Worm (Caenorhabditis elegans) whole organism, L1 larva: ENCODE results near the gene C48B4.9.
A peak's percentile ranks its signal among the peaks of the same experiment; 100 is the strongest.

Source experiments
- C04F5.9 ChIP-seq: sonication (generic microtip); optimal IDR thresholded peaks from 2 replicates; lab custom pipeline; 2016; ENCODE audit warnings: missing genetic modification characterization, missing compliant biosample characterization
- F16B12.6 ChIP-seq: fragments of 150-350 bp; optimal IDR thresholded peaks from 2 replicates; lab custom pipeline; 2014; ENCODE audit warnings: missing biosample characterization, missing genetic modification characterization
- aly-2 ChIP-seq: fragments of 150-350 bp; optimal IDR thresholded peaks from 2 replicates; lab custom pipeline; 2014; ENCODE audit warnings: missing biosample characterization, missing genetic modification characterization
- ama-1 ChIP-seq: fragments of 150-350 bp; optimal IDR thresholded peaks from 2 replicates; lab custom pipeline; 2014
- blmp-1 ChIP-seq: fragments of 150-350 bp; optimal IDR thresholded peaks from 2 replicates; lab custom pipeline; 2014; ENCODE audit warnings: missing biosample characterization, missing genetic modification characterization
- ceh-8 ChIP-seq: fragments of 200-800 bp; sonication (Bioruptor generic); optimal IDR thresholded peaks from 2 replicates; lab custom pipeline; 2018; ENCODE audit warnings: mild to moderate bottlenecking, missing genetic modification characterization, moderate library complexity, missing compliant biosample characterization
- ceh-82 ChIP-seq, 3 experiments: fragments of 150-350 bp in 1 of 3; sonication (generic microtip) in 2 of 3; optimal IDR thresholded peaks; 2 replicates each; lab custom pipeline; 2014 to 2017; ENCODE audit warnings: missing biosample characterization in 3 of 3, missing genetic modification characterization in 3 of 3
- ceh-88 ChIP-seq: fragments of 200-800 bp; sonication (Bioruptor generic); IDR thresholded peaks from 2 replicates; pipeline ENCODE4 v1.3.6; 2022; ENCODE audit warnings: missing genetic modification characterization, missing compliant biosample characterization
- dpl-1 ChIP-seq, 3 experiments: fragments of 150-350 bp in 2 of 3; sonication (generic microtip) in 1 of 3; optimal IDR thresholded peaks; 2 replicates each; lab custom pipeline; 2014 to 2017; ENCODE audit warnings: missing biosample characterization in 3 of 3, missing genetic modification characterization in 3 of 3, missing genetic modification reagents in 3 of 3
- egl-13 ChIP-seq: sonication (generic microtip); optimal IDR thresholded peaks from 2 replicates; lab custom pipeline; 2016; ENCODE audit warnings: missing genotype, missing genetic modification reagents, missing genetic modification characterization, missing compliant biosample characterization
- egl-27 ChIP-seq, 2 experiments: fragments of 150-350 bp in 1 of 2; sonication (generic microtip); optimal IDR thresholded peaks; 3 replicates each; lab custom pipeline; 2017 to 2018; ENCODE audit warnings: missing biosample characterization in 2 of 2, missing genetic modification characterization in 2 of 2, missing genetic modification reagents in 2 of 2
- elt-2 ChIP-seq: sonication (generic microtip); optimal IDR thresholded peaks from 2 replicates; lab custom pipeline; 2016; ENCODE audit warnings: missing genetic modification characterization, mild to moderate bottlenecking, inconsistent platforms, missing compliant biosample characterization, missing genetic modification reagents
- elt-3 ChIP-seq, 6 experiments: fragments of 150-350 bp in 1 of 6; sonication (generic microtip); optimal IDR thresholded peaks; 2 replicates each; lab custom pipeline; 2017 to 2018; ENCODE audit warnings: missing biosample characterization in 6 of 6, missing genetic modification characterization in 6 of 6, inconsistent platforms in 1 of 6
- ets-5 ChIP-seq: fragments of 200-800 bp; sonication (Bioruptor generic); IDR thresholded peaks from 2 replicates; pipeline ENCODE4 v1.3.6; 2022; ENCODE audit warnings: missing genetic modification characterization, missing compliant biosample characterization
- hlh-17 ChIP-seq: fragments of 200-800 bp; sonication (Bioruptor generic); optimal IDR thresholded peaks from 2 replicates; lab custom pipeline; 2018; ENCODE audit warnings: missing genetic modification characterization, mild to moderate bottlenecking, missing compliant biosample characterization, moderate library complexity, borderline replicate concordance
- isw-1 ChIP-seq: fragments of 200-800 bp; sonication (Bioruptor generic); IDR thresholded peaks from 2 replicates; pipeline ENCODE4 v1.3.6; 2022; ENCODE audit warnings: missing genetic modification characterization, missing compliant biosample characterization
- jun-1 ChIP-seq: fragments of 150-350 bp; optimal IDR thresholded peaks from 2 replicates; lab custom pipeline; 2014; ENCODE audit warnings: missing biosample characterization, missing genetic modification reagents, missing genetic modification characterization
- lin-13 ChIP-seq: fragments of 150-350 bp; optimal IDR thresholded peaks from 2 replicates; lab custom pipeline; 2014; ENCODE audit warnings: missing biosample characterization, missing genetic modification reagents, missing genetic modification characterization
- lin-14 ChIP-seq: fragments of 200-800 bp; sonication (Bioruptor generic); optimal IDR thresholded peaks from 2 replicates; lab custom pipeline; 2018; ENCODE audit warnings: mild to moderate bottlenecking, missing genetic modification characterization, moderate library complexity, missing compliant biosample characterization
- lin-35 ChIP-seq, 2 experiments: fragments of 150-350 bp; optimal IDR thresholded peaks; 2 replicates each; lab custom pipeline; 2014; ENCODE audit warnings: missing biosample characterization in 2 of 2, missing genetic modification characterization in 2 of 2, missing genetic modification reagents in 2 of 2
- lsy-2 ChIP-seq, 2 experiments: fragments of 150-350 bp; optimal IDR thresholded peaks; 2 replicates each; lab custom pipeline; 2014; ENCODE audit warnings: missing biosample characterization in 2 of 2, missing genetic modification characterization in 2 of 2
- mdl-1 ChIP-seq, 2 experiments: fragments of 150-350 bp; optimal IDR thresholded peaks; 2 replicates each; lab custom pipeline; 2014 to 2017; ENCODE audit warnings: missing biosample characterization in 2 of 2, missing genetic modification characterization in 2 of 2, inconsistent platforms in 1 of 2
- mef-2 ChIP-seq: fragments of 150-350 bp; optimal IDR thresholded peaks from 2 replicates; lab custom pipeline; 2014; ENCODE audit warnings: missing biosample characterization, missing genetic modification characterization
- nhr-11 ChIP-seq: fragments of 150-350 bp; optimal IDR thresholded peaks from 2 replicates; lab custom pipeline; 2014; ENCODE audit warnings: missing biosample characterization, missing genetic modification characterization
- nhr-20 ChIP-seq: sonication (generic microtip); optimal IDR thresholded peaks from 2 replicates; lab custom pipeline; 2016; ENCODE audit warnings: mild to moderate bottlenecking, missing genetic modification characterization, missing compliant biosample characterization
- nhr-28 ChIP-seq: fragments of 150-350 bp; optimal IDR thresholded peaks from 2 replicates; lab custom pipeline; 2014; ENCODE audit warnings: missing biosample characterization, missing genetic modification characterization
- nhr-47 ChIP-seq: sonication (generic microtip); optimal IDR thresholded peaks from 2 replicates; lab custom pipeline; 2016; ENCODE audit warnings: mild to moderate bottlenecking, missing genetic modification characterization, moderate library complexity, missing compliant biosample characterization
- nhr-71 ChIP-seq: sonication (generic microtip); optimal IDR thresholded peaks from 2 replicates; lab custom pipeline; 2016; ENCODE audit warnings: mild to moderate bottlenecking, missing genetic modification characterization, moderate library complexity, missing compliant biosample characterization
- nhr-76 ChIP-seq: sonication (generic microtip); optimal IDR thresholded peaks from 2 replicates; lab custom pipeline; 2017; ENCODE audit warnings: missing biosample characterization, missing genetic modification characterization
- nhr-77 ChIP-seq: fragments of 150-350 bp; optimal IDR thresholded peaks from 2 replicates; lab custom pipeline; 2014; ENCODE audit warnings: missing biosample characterization, missing genetic modification characterization
- nhr-84 ChIP-seq: sonication (generic microtip); optimal IDR thresholded peaks from 2 replicates; lab custom pipeline; 2017; ENCODE audit warnings: missing biosample characterization, missing genetic modification characterization
- nhr-90 ChIP-seq: sonication (generic microtip); optimal IDR thresholded peaks from 2 replicates; lab custom pipeline; 2016; ENCODE audit warnings: mild to moderate bottlenecking, missing genetic modification characterization, missing compliant biosample characterization; ENCODE audit not compliant: poor library complexity
- pqm-1 ChIP-seq: sonication (generic microtip); optimal IDR thresholded peaks from 3 replicates; lab custom pipeline; 2017; ENCODE audit warnings: missing biosample characterization, missing genetic modification characterization
- skn-1 ChIP-seq: fragments of 150-350 bp; optimal IDR thresholded peaks from 2 replicates; lab custom pipeline; 2014; ENCODE audit warnings: missing biosample characterization, missing genetic modification characterization
- snu-23 ChIP-seq: sonication (generic microtip); optimal IDR thresholded peaks from 2 replicates; lab custom pipeline; 2016; ENCODE audit warnings: missing genetic modification characterization, missing compliant biosample characterization
- sox-4 ChIP-seq: sonication (generic microtip); optimal IDR thresholded peaks from 2 replicates; lab custom pipeline; 2016; ENCODE audit warnings: missing genetic modification characterization, missing compliant biosample characterization
- swsn-7 ChIP-seq: sonication (generic microtip); optimal IDR thresholded peaks from 2 replicates; lab custom pipeline; 2016; ENCODE audit warnings: missing genetic modification characterization, missing compliant biosample characterization
- tbx-2 ChIP-seq: sonication (generic microtip); optimal IDR thresholded peaks from 2 replicates; lab custom pipeline; 2016; ENCODE audit warnings: missing genetic modification characterization, missing compliant biosample characterization
- unc-30 ChIP-seq: sonication (generic microtip); optimal IDR thresholded peaks from 2 replicates; lab custom pipeline; 2017; ENCODE audit warnings: missing biosample characterization, missing genetic modification characterization
- unc-62 ChIP-seq: fragments of 150-350 bp; optimal IDR thresholded peaks from 2 replicates; lab custom pipeline; 2014; ENCODE audit warnings: missing biosample characterization, missing genetic modification reagents, missing genetic modification characterization
- unc-86 ChIP-seq: sonication (generic microtip); optimal IDR thresholded peaks from 2 replicates; lab custom pipeline; 2016; ENCODE audit warnings: missing genetic modification characterization, missing compliant biosample characterization
- unc-98 ChIP-seq: fragments of 200-800 bp; sonication (Bioruptor generic); IDR thresholded peaks from 2 replicates; pipeline ENCODE4 v1.3.6; 2022; ENCODE audit warnings: missing genetic modification characterization, missing compliant biosample characterization
- zag-1 ChIP-seq: fragments of 150-350 bp; optimal IDR thresholded peaks from 2 replicates; lab custom pipeline; 2014; ENCODE audit warnings: missing biosample characterization, missing genetic modification characterization
- ztf-11 ChIP-seq, 2 experiments: sonication (generic microtip); optimal IDR thresholded peaks; 2 replicates each; lab custom pipeline; 2016 to 2017; ENCODE audit warnings: missing genetic modification characterization in 2 of 2, missing biosample characterization in 1 of 2, missing compliant biosample characterization in 1 of 2

Gene C48B4.9

DNA sequence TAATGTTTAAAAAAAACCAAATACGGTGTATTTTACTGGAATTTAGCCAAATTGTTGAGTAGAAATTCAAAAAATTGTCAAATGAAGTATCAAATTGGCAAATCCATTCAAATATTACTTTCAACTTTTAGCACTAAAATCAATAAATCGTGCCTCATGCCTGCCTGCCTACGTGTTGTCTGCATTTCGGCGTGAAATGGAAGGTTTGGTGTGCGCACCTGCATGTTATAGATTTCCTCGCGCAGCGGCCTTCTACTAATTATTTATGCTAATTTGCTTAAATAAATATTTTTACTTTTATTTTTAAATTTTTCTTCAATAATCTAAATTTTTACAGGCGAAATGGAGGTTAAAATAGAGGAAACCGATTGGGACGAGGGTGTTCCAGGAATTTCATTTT, 34.3 kb downstream of the C48B4.9 start, which contains the start of gene ZK1098.2 (continued):
- TF ChIP-seq lin-13 (GFP tag; lab: Kevin White, UChicago) (no peak), egl-13 (tag; lab: Kevin White, UChicago) (no peak), lin-35 (GFP tag; optimal IDR thresholded peaks at IDR 0.05; lab: Kevin White, UChicago) (peak; percentile 22 to 32), nhr-71 (no peak), snu-23 (GFP tag; lab: Kevin White, UChicago) (peak; percentile 23), mef-2 (no peak), elt-2 (tag; lab: Kevin White, UChicago) (no peak), egl-27 (tag; optimal IDR thresholded peaks at IDR 0.05; lab: Kevin White, UChicago) (no peak), dpl-1 (GFP tag; optimal IDR thresholded peaks at IDR 0.05; lab: Kevin White, UChicago) (peak in 1 of 3 experiments; percentile 42), C04F5.9 (no peak), ceh-82 (tag; optimal IDR thresholded peaks at IDR 0.05; lab: Kevin White, UChicago) (no peak), nhr-76 (tag; lab: Kevin White, UChicago) (no peak), swsn-7 (tag; lab: Kevin White, UChicago) (no peak), jun-1 (tag; lab: Kevin White, UChicago) (no peak), nhr-11 (tag; lab: Kevin White, UChicago) (no peak), lsy-2 (tag; optimal IDR thresholded peaks at IDR 0.05; lab: Kevin White, UChicago) (peak; percentile 30 to 53), pqm-1 (tag; lab: Kevin White, UChicago) (no peak), mdl-1 (tag; optimal IDR thresholded peaks at IDR 0.05; lab: Kevin White, UChicago) (no peak), nhr-20 (tag; lab: Kevin White, UChicago) (no peak), unc-86 (tag; lab: Kevin White, UChicago) (no peak), hlh-17 (GFP tag; lab: Kevin White, UChicago) (no peak), nhr-47 (tag; lab: Kevin White, UChicago) (no peak), F16B12.6 (tag; lab: Kevin White, UChicago) (peak; percentile 80), nhr-90 (tag; lab: Kevin White, UChicago) (no peak), nhr-84 (no peak), ceh-88 (GFP tag; lab: Robert Waterston, UW) (no peak), unc-30 (tag; lab: Kevin White, UChicago) (no peak), skn-1 (tag; lab: Kevin White, UChicago) (peak; percentile 1), zag-1 (no peak), sox-4 (tag; lab: Kevin White, UChicago) (no peak), ceh-8 (GFP tag; lab: Kevin White, UChicago) (no peak), nhr-28 (tag; lab: Kevin White, UChicago) (no peak), aly-2 (tag; lab: Kevin White, UChicago) (no peak), elt-3 (tag; optimal IDR thresholded peaks at IDR 0.05; lab: Kevin White, UChicago) (peak in 1 of 6 experiments; percentile 7), unc-62 (no peak), ztf-11 (tag; optimal IDR thresholded peaks at IDR 0.05; lab: Kevin White, UChicago) (no peak)

DNA sequence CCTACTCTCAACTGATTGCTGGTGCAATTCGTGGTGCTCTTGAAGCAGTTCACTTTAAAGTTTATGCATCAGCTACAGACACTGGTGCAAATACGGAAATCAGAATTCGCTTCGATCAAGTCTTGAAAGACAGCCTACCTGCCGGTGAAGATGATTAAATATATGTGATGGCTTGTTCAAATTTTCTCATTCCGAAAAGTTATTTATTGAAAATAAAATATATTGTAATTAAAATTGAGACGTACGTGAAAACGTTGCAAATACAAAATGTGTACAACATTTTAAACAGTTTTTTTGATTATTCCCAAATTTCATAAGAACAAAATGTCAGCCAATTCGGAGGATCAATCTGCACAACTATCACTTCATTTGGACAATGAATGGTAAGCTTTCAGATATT, 36.3 kb downstream of the C48B4.9 start, which contains the start of gene ZK1098.6:
Gene ZK1098.6 (plus strand): TSS at position 301 of the 400 bp plus-strand sequence.
- no peak for TF ChIP-seq tbx-2 (tag; lab: Kevin White, UChicago)
- TF ChIP-seq mdl-1 (tag; optimal IDR thresholded peaks at IDR 0.05; lab: Kevin White, UChicago) = no peak
- no peak for TF ChIP-seq isw-1 (GFP tag; lab: Robert Waterston, UW)
- no peak for TF ChIP-seq blmp-1 (tag; lab: Kevin White, UChicago)
- no peak for TF ChIP-seq ztf-11 (tag; optimal IDR thresholded peaks at IDR 0.05; lab: Kevin White, UChicago)
- no peak for TF ChIP-seq ets-5 (GFP tag; lab: Robert Waterston, UW)
- TF ChIP-seq nhr-20 (tag; lab: Kevin White, UChicago) = no peak
- no peak for TF ChIP-seq unc-98 (GFP tag; lab: Robert Waterston, UW)
- TF ChIP-seq nhr-77 (tag; lab: Kevin White, UChicago) = no peak
- TF ChIP-seq lin-14 (GFP tag; lab: Kevin White, UChicago) = no peak
- no peak for TF ChIP-seq nhr-71
- no peak for TF ChIP-seq ama-1
- no peak for TF ChIP-seq skn-1 (tag; lab: Kevin White, UChicago)
- TF ChIP-seq, all 84 proteins: peak for 0
